Fruit fly (Drosophila melanogaster) whole organism, embryonic: ENCODE measurements around the gene CG5715.

Source experiments
- Antp ChIP-seq: fragments of 200-800 bp; sonication (Bioruptor generic); optimal IDR thresholded peaks from 3 replicates; lab custom pipeline; 2016; ENCODE audit warnings: missing biosample characterization, missing genetic modification characterization
- Atf3 ChIP-seq: fragments of 200-800 bp; sonication (Bioruptor generic); optimal IDR thresholded peaks from 3 replicates; lab custom pipeline; 2016; ENCODE audit warnings: missing biosample characterization, missing genetic modification characterization
- Blimp-1 ChIP-seq: fragments of 200-800 bp; sonication (Bioruptor generic); optimal IDR thresholded peaks from 3 replicates; lab custom pipeline; 2018; ENCODE audit warnings: missing biosample characterization, missing genetic modification characterization, mild to moderate bottlenecking, moderate library complexity, missing genetic modification reagents
- CG12659 ChIP-seq: fragments of 200-800 bp; sonication (Bioruptor generic); optimal IDR thresholded peaks from 3 replicates; lab custom pipeline; 2017; ENCODE audit warnings: mild to moderate bottlenecking, missing biosample characterization, missing genetic modification reagents, missing genetic modification characterization
- CG12744 ChIP-seq: fragments of 200-800 bp; sonication (Bioruptor generic); optimal IDR thresholded peaks from 2 replicates; lab custom pipeline; 2016; ENCODE audit warnings: missing biosample characterization, missing genetic modification characterization
- CG13624 ChIP-seq: fragments of 200-800 bp; sonication (Bioruptor generic); optimal IDR thresholded peaks from 2 replicates; lab custom pipeline; 2016; ENCODE audit warnings: missing biosample characterization, missing genetic modification characterization
- CG15479 ChIP-seq: fragments of 200-800 bp; sonication (Bioruptor generic); optimal IDR thresholded peaks from 3 replicates; lab custom pipeline; 2019; ENCODE audit warnings: missing biosample characterization, mild to moderate bottlenecking, missing genetic modification characterization, moderate library complexity
- CG1602 ChIP-seq: fragments of 200-800 bp; sonication (Bioruptor generic); optimal IDR thresholded peaks from 3 replicates; lab custom pipeline; 2016; ENCODE audit warnings: missing biosample characterization, missing genetic modification characterization
- CG17568 ChIP-seq: fragments of 200-800 bp; sonication (Bioruptor generic); optimal IDR thresholded peaks from 2 replicates; lab custom pipeline; 2018; ENCODE audit warnings: missing biosample characterization, mild to moderate bottlenecking, missing genetic modification characterization, moderate library complexity
- CG17802 ChIP-seq: fragments of 200-800 bp; sonication (Bioruptor generic); optimal IDR thresholded peaks from 2 replicates; lab custom pipeline; 2018; ENCODE audit warnings: missing biosample characterization, mild to moderate bottlenecking, missing genetic modification characterization, moderate library complexity
- CG2129 ChIP-seq: fragments of 200-800 bp; sonication (Bioruptor generic); IDR thresholded peaks from 2 replicates; pipeline ENCODE4 v1.3.6; 2022; ENCODE audit warnings: missing biosample characterization, missing genetic modification characterization; ENCODE audit not compliant: partially characterized antibody
- CG2199 ChIP-seq: fragments of 200-800 bp; sonication (Bioruptor generic); IDR thresholded peaks from 3 replicates; pipeline ENCODE4 v1.3.6; 2022; ENCODE audit warnings: missing biosample characterization, missing genetic modification characterization
- CG2678 ChIP-seq: fragments of 200-800 bp; sonication (Bioruptor generic); optimal IDR thresholded peaks from 3 replicates; lab custom pipeline; 2019; ENCODE audit warnings: missing biosample characterization, mild to moderate bottlenecking, missing genetic modification characterization, moderate library complexity
- CG31441 ChIP-seq: fragments of 200-800 bp; sonication (Bioruptor generic); IDR thresholded peaks from 2 replicates; pipeline ENCODE4 v1.3.6; 2022; ENCODE audit warnings: missing biosample characterization, missing genetic modification characterization
- CG32767 ChIP-seq: fragments of 200-800 bp; sonication (Bioruptor generic); IDR thresholded peaks from 2 replicates; pipeline ENCODE4 v1.3.6; 2022; ENCODE audit warnings: missing biosample characterization, missing genetic modification characterization
- CG5953 ChIP-seq: fragments of 200-800 bp; sonication (Bioruptor generic); IDR thresholded peaks from 2 replicates; pipeline ENCODE4 v1.3.6; 2022; ENCODE audit warnings: missing biosample characterization, missing genetic modification characterization
- CG6689 ChIP-seq: fragments of 200-800 bp; sonication (Bioruptor generic); IDR thresholded peaks from 2 replicates; pipeline ENCODE4 v1.3.6; 2022; ENCODE audit warnings: missing biosample characterization, missing genetic modification characterization
- CG6765 ChIP-seq: fragments of 200-800 bp; sonication (Bioruptor generic); optimal IDR thresholded peaks from 3 replicates; lab custom pipeline; 2017; ENCODE audit warnings: missing biosample characterization, mild to moderate bottlenecking, missing genetic modification characterization
- CG6854 ChIP-seq: fragments of 200-800 bp; sonication (Bioruptor generic); optimal IDR thresholded peaks from 3 replicates; lab custom pipeline; 2017; ENCODE audit warnings: missing biosample characterization, mild to moderate bottlenecking, missing genetic modification characterization
- CG9437 ChIP-seq: fragments of 200-800 bp; sonication (Bioruptor generic); optimal IDR thresholded peaks from 2 replicates; lab custom pipeline; 2018; ENCODE audit warnings: missing biosample characterization, mild to moderate bottlenecking, missing genetic modification characterization
- Dip2 ChIP-seq: fragments of 200-800 bp; sonication (Bioruptor generic); IDR thresholded peaks from 2 replicates; pipeline ENCODE4 v1.3.6; 2022; ENCODE audit warnings: missing biosample characterization, missing genetic modification characterization
- Doc3 ChIP-seq: fragments of 200-800 bp; sonication (Bioruptor generic); IDR thresholded peaks from 3 replicates; pipeline ENCODE4 v1.3.6; 2022; ENCODE audit warnings: missing biosample characterization, missing genetic modification characterization; ENCODE audit not compliant: partially characterized antibody
- Dref ChIP-seq: fragments of 200-800 bp; sonication (Bioruptor generic); IDR thresholded peaks from 2 replicates; pipeline ENCODE4 v1.3.6; 2022; ENCODE audit warnings: missing biosample characterization, missing genetic modification characterization
- GATAe ChIP-seq: fragments of 200-800 bp; sonication (Bioruptor generic); conservative IDR thresholded peaks from 2 replicates; pipeline ENCODE4 v1.3.6; 2022; ENCODE audit warnings: missing biosample characterization, missing genetic modification characterization
- HLH54F ChIP-seq: fragments of 200-800 bp; sonication (Bioruptor generic); optimal IDR thresholded peaks from 3 replicates; lab custom pipeline; 2016; ENCODE audit warnings: missing biosample characterization, missing genetic modification characterization
- Myb ChIP-seq: fragments of 200-800 bp; sonication (Bioruptor generic); optimal IDR thresholded peaks from 2 replicates; lab custom pipeline; 2016; ENCODE audit warnings: missing biosample characterization, missing genetic modification characterization
- NK7.1 ChIP-seq: fragments of 200-800 bp; sonication (Bioruptor generic); optimal IDR thresholded peaks from 3 replicates; lab custom pipeline; 2016; ENCODE audit warnings: missing biosample characterization, missing genetic modification characterization
- Side ChIP-seq: fragments of 200-800 bp; sonication (Bioruptor generic); optimal IDR thresholded peaks from 2 replicates; lab custom pipeline; 2016; ENCODE audit warnings: missing biosample characterization, missing genetic modification characterization
- Sry-δ ChIP-seq: fragments of 200-800 bp; sonication (Bioruptor generic); optimal IDR thresholded peaks from 2 replicates; lab custom pipeline; 2016; ENCODE audit warnings: missing biosample characterization, missing genetic modification characterization
- Ssrp ChIP-seq: fragments of 200-800 bp; sonication (Bioruptor generic); optimal IDR thresholded peaks from 2 replicates; lab custom pipeline; 2018; ENCODE audit warnings: missing biosample characterization, mild to moderate bottlenecking, missing genetic modification characterization, moderate library complexity
- Tbp ChIP-seq: fragments of >200 bp; optimal IDR thresholded peaks from 2 replicates; lab custom pipeline; 2018; ENCODE audit warnings: missing biosample characterization, missing genetic modification characterization
- bcd ChIP-seq: fragments of 200-800 bp; sonication (Bioruptor generic); optimal IDR thresholded peaks from 2 replicates; lab custom pipeline; 2017; ENCODE audit warnings: missing biosample characterization, mild to moderate bottlenecking, missing genetic modification characterization
- br ChIP-seq: fragments of >200 bp; optimal IDR thresholded peaks from 2 replicates; lab custom pipeline; 2017
- corto ChIP-seq: fragments of 200-800 bp; sonication (Bioruptor generic); optimal IDR thresholded peaks from 2 replicates; lab custom pipeline; 2016; ENCODE audit warnings: missing biosample characterization, mild to moderate bottlenecking, missing genetic modification characterization, moderate library complexity
- dan ChIP-seq: fragments of 200-800 bp; sonication (Bioruptor generic); IDR thresholded peaks from 2 replicates; pipeline ENCODE4 v1.3.6; 2022; ENCODE audit warnings: missing biosample characterization, missing genetic modification characterization
- dysf ChIP-seq: fragments of 200-800 bp; sonication (Bioruptor generic); IDR thresholded peaks from 3 replicates; pipeline ENCODE4 v1.3.6; 2022; ENCODE audit warnings: missing biosample characterization, missing genetic modification characterization
- exex ChIP-seq: fragments of 200-800 bp; sonication (Bioruptor generic); optimal IDR thresholded peaks from 4 replicates; lab custom pipeline; 2018; ENCODE audit warnings: missing biosample characterization, mild to moderate bottlenecking, missing genetic modification characterization, moderate library complexity
- fru ChIP-seq: fragments of >200 bp; optimal IDR thresholded peaks from 2 replicates; lab custom pipeline; 2017
- gce ChIP-seq: fragments of 200-800 bp; sonication (Bioruptor generic); IDR thresholded peaks from 3 replicates; pipeline ENCODE4 v1.3.6; 2022; ENCODE audit warnings: missing biosample characterization, missing genetic modification characterization
- lab ChIP-seq: fragments of 200-800 bp; sonication (Bioruptor generic); optimal IDR thresholded peaks from 3 replicates; lab custom pipeline; 2017; ENCODE audit warnings: missing biosample characterization, missing genetic modification characterization, mild to moderate bottlenecking, moderate library complexity, missing genetic modification reagents
- mirr ChIP-seq: fragments of 200-800 bp; sonication (Bioruptor generic); optimal IDR thresholded peaks from 3 replicates; lab custom pipeline; 2018; ENCODE audit warnings: missing biosample characterization, mild to moderate bottlenecking, missing genetic modification characterization
- onecut ChIP-seq: fragments of 200-800 bp; sonication (Bioruptor generic); IDR thresholded peaks from 2 replicates; pipeline ENCODE4 v1.3.6; 2022; ENCODE audit warnings: missing biosample characterization, missing genetic modification characterization
- run ChIP-seq: fragments of 200-800 bp; sonication (Bioruptor generic); optimal IDR thresholded peaks from 3 replicates; lab custom pipeline; 2018; ENCODE audit warnings: missing biosample characterization, mild to moderate bottlenecking, missing genetic modification characterization
- so ChIP-seq: fragments of 200-800 bp; sonication (Bioruptor generic); IDR thresholded peaks from 3 replicates; pipeline ENCODE4 v1.3.6; 2022; ENCODE audit warnings: missing biosample characterization, missing genetic modification characterization
- sob ChIP-seq: fragments of 200-800 bp; sonication (Bioruptor generic); IDR thresholded peaks from 2 replicates; pipeline ENCODE4 v1.3.6; 2022; ENCODE audit warnings: missing biosample characterization, missing genetic modification characterization
- sqz ChIP-seq: fragments of 200-800 bp; sonication (Bioruptor generic); optimal IDR thresholded peaks from 3 replicates; lab custom pipeline; 2018; ENCODE audit warnings: missing biosample characterization, mild to moderate bottlenecking, missing genetic modification characterization
- stwl ChIP-seq: fragments of 200-800 bp; sonication (Bioruptor generic); optimal IDR thresholded peaks from 3 replicates; lab custom pipeline; 2018; ENCODE audit warnings: missing biosample characterization, mild to moderate bottlenecking, missing genetic modification characterization, moderate library complexity
- sug ChIP-seq: fragments of 200-800 bp; optimal IDR thresholded peaks from 2 replicates; lab custom pipeline; 2019; ENCODE audit warnings: missing biosample characterization, mild to moderate bottlenecking, missing genetic modification characterization, moderate library complexity
- tna ChIP-seq: fragments of 200-800 bp; sonication (Bioruptor generic); IDR thresholded peaks from 2 replicates; pipeline ENCODE4 v1.3.6; 2022; ENCODE audit warnings: missing biosample characterization, missing genetic modification characterization; ENCODE audit not compliant: partially characterized antibody

CG5715 gene

dm6 chr3R:24296913-24297312 lies 2.7 kb upstream of the CG5715 start (continued):
- TF ChIP-seq exex (tag; lab: Kevin White, UChicago) = peak; percentile 55
- TF ChIP-seq Dip2 (GFP tag; lab: Robert Waterston, UW) = no peak
- peak; percentile 5 for TF ChIP-seq lab (GFP tag; lab: Kevin White, UChicago)
- TF ChIP-seq CG15479 = peak; percentile 65
- no peak for TF ChIP-seq Antp (GFP tag; lab: Kevin White, UChicago)
- no peak for TF ChIP-seq CG17568 (GFP tag; lab: Kevin White, UChicago)
- peak; percentile 72 for TF ChIP-seq GATAe (GFP tag; lab: Robert Waterston, UW)
- peak; percentile 48 for TF ChIP-seq sug (tag; lab: Kevin White, UChicago)
- no peak for TF ChIP-seq CG9437
- no peak for TF ChIP-seq Tbp (GFP tag; lab: Kevin White, UChicago)
- TF ChIP-seq CG12659 = no peak
- no peak for TF ChIP-seq so
- no peak for TF ChIP-seq NK7.1 (GFP tag; lab: Kevin White, UChicago)
- TF ChIP-seq CG32767 = no peak

dm6 chr3R:24295556-24296465 lies 1.6 kb upstream of the CG5715 start:
- TF ChIP-seq run (tag; lab: Kevin White, UChicago) = peak; percentile 18
- peak; percentile 76 for TF ChIP-seq CG1602
- no peak for TF ChIP-seq CG6854 (GFP tag; lab: Kevin White, UChicago)
- peak; percentile 80 for TF ChIP-seq CG6689 (GFP tag; lab: Robert Waterston, UW)
- TF ChIP-seq CG2129 (GFP tag; lab: Robert Waterston, UW) = no peak
- peak; percentile 68 for TF ChIP-seq CG13624
- TF ChIP-seq bcd (GFP tag; lab: Kevin White, UChicago) = peak; percentile 66
- peak; percentile 62; the same call in 1 of the 3 replicates for TF ChIP-seq gce (GFP tag; lab: Robert Waterston, UW)
- TF ChIP-seq sqz (GFP tag; lab: Kevin White, UChicago) = peak; percentile 31
- no peak for TF ChIP-seq CG2199 (GFP tag; lab: Robert Waterston, UW)
- TF ChIP-seq Sry-δ (GFP tag; lab: Kevin White, UChicago) = peak; percentile 11
- TF ChIP-seq onecut (GFP tag; lab: Robert Waterston, UW) = peak; percentile 73
- peak; percentile 71 for TF ChIP-seq HLH54F (GFP tag; lab: Kevin White, UChicago)
- peak; percentile 80 for TF ChIP-seq sob
- peak; percentile 71 for TF ChIP-seq Ssrp (tag; lab: Kevin White, UChicago)
- no peak for TF ChIP-seq tna (GFP tag; lab: Robert Waterston, UW)
- peak; percentile 97 for TF ChIP-seq corto (GFP tag; lab: Kevin White, UChicago)
- TF ChIP-seq CG12744 (GFP tag; lab: Kevin White, UChicago) = peak; percentile 76
- TF ChIP-seq Dref (GFP tag; lab: Robert Waterston, UW) = no peak
- peak; percentile 60 for TF ChIP-seq sug (tag; lab: Kevin White, UChicago)
- peak; percentile 64 for TF ChIP-seq Blimp-1 (GFP tag; lab: Kevin White, UChicago)
- no peak for TF ChIP-seq fru (lab: Kevin White, UChicago)
- peak; percentile 86 for TF ChIP-seq dysf (GFP tag; lab: Robert Waterston, UW)
- no peak for TF ChIP-seq Doc3 (GFP tag; lab: Robert Waterston, UW)
- TF ChIP-seq CG31441 = peak; percentile 72
- no peak for TF ChIP-seq CG2678 (tag; lab: Kevin White, UChicago)
- peak; percentile 42 for TF ChIP-seq mirr (GFP tag; lab: Kevin White, UChicago)
- TF ChIP-seq Side (GFP tag; lab: Kevin White, UChicago) = peak; percentile 58
- no peak for TF ChIP-seq br (lab: Kevin White, UChicago)
- peak; percentile 64 for TF ChIP-seq Atf3 (GFP tag; lab: Kevin White, UChicago)
- TF ChIP-seq CG17802 (tag; lab: Kevin White, UChicago) = peak; percentile 12
- TF ChIP-seq CG6765 (GFP tag; lab: Kevin White, UChicago) = no peak
- TF ChIP-seq dan (GFP tag; lab: Robert Waterston, UW) = peak; percentile 69
- peak; percentile 17 for TF ChIP-seq stwl
- TF ChIP-seq CG5953 (GFP tag; lab: Robert Waterston, UW) = 0 out of 2 replicates have a peak, but pooled peaks have one; percentile 56
- peak; percentile 30 for TF ChIP-seq Myb
